Fruit fly (Drosophila melanogaster) whole organism, wandering third instar larva: ENCODE results near the gene Or33b.

Experiments used
- Abd-B ChIP-seq: fragments of >200 bp; optimal IDR thresholded peaks from 2 replicates; lab custom pipeline; 2017; ENCODE audit warnings: missing biosample characterization, missing genetic modification characterization
- Mio ChIP-seq: sonication (Bioruptor generic); optimal IDR thresholded peaks from 2 replicates; lab custom pipeline; 2016; ENCODE audit warnings: missing biosample characterization, missing genetic modification characterization
- OdsH ChIP-seq: fragments of 200-800 bp; sonication (Bioruptor generic); optimal IDR thresholded peaks from 2 replicates; lab custom pipeline; 2016; ENCODE audit warnings: missing biosample characterization, mild to moderate bottlenecking, missing genetic modification characterization
- Sp1 ChIP-seq: fragments of 200-800 bp; sonication (Bioruptor generic); optimal IDR thresholded peaks from 3 replicates; lab custom pipeline; 2019; ENCODE audit warnings: missing biosample characterization, mild to moderate bottlenecking, missing genetic modification characterization, moderate library complexity
- Vsx2 ChIP-seq: fragments of 200-300, 225-300 bp; sonication (Bioruptor generic); optimal IDR thresholded peaks from 2 replicates; lab custom pipeline; 2018; ENCODE audit warnings: missing biosample characterization, missing genetic modification characterization; ENCODE audit not compliant: partially characterized antibody
- br ChIP-seq: fragments of 200-800 bp; sonication (Bioruptor generic); optimal IDR thresholded peaks from 2 replicates; lab custom pipeline; 2016; ENCODE audit warnings: missing biosample characterization, missing genetic modification characterization
- brk ChIP-seq: fragments of 200-800 bp; sonication (Bioruptor generic); optimal IDR thresholded peaks from 2 replicates; lab custom pipeline; 2016; ENCODE audit warnings: missing biosample characterization, mild to moderate bottlenecking, missing genetic modification characterization
- foxo ChIP-seq, 2 experiments: fragments of 200-800 bp; sonication (Bioruptor generic); optimal IDR thresholded peaks; 2 replicates in 1 of 2; 3 replicates in 1 of 2; lab custom pipeline; 2016 to 2017; ENCODE audit warnings: missing biosample characterization in 2 of 2, missing genetic modification characterization in 2 of 2
- h ChIP-seq: fragments of 200-800 bp; sonication (Bioruptor generic); optimal IDR thresholded peaks from 3 replicates; lab custom pipeline; 2016; ENCODE audit warnings: missing biosample characterization, mild to moderate bottlenecking, missing genetic modification characterization
- jim ChIP-seq: fragments of 175-275, 200-325 bp; sonication (Bioruptor generic); optimal IDR thresholded peaks from 2 replicates; lab custom pipeline; 2016; ENCODE audit warnings: missing biosample characterization, mild to moderate bottlenecking, missing genetic modification characterization
- pan ChIP-seq: fragments of >200 bp; optimal IDR thresholded peaks from 2 replicates; lab custom pipeline; 2017
- psq ChIP-seq: fragments of 200-800 bp; sonication (Bioruptor generic); optimal IDR thresholded peaks from 3 replicates; lab custom pipeline; 2017; ENCODE audit warnings: missing biosample characterization, mild to moderate bottlenecking, missing genetic modification characterization, moderate library complexity
- sage ChIP-seq: fragments of 200-800 bp; sonication (Bioruptor generic); optimal IDR thresholded peaks from 2 replicates; lab custom pipeline; 2016; ENCODE audit warnings: missing biosample characterization, mild to moderate bottlenecking, missing genetic modification characterization

DNA sequence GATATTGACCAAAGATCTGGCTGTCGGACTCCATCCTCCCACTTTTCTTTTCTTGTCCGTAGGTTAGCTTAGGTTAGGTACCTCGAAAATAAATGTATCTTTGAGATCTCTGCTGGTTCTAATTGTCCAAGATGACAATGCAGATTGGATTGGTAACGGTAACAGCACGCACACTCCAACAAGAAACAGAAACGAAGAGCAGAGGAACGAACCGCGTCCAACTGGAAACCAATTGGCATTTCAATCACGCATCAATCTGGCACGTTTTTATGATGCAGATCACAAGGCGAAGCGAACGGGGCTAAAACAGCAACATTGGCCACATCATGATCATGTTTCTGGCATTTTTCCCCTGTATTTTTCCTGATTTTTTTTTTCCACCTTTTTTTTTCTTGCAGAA, 19.9 kb downstream of the Or33b start:
- no peak for TF ChIP-seq OdsH (GFP tag; lab: Kevin White, UChicago)
- no peak for TF ChIP-seq Vsx2 (GFP tag; lab: Kevin White, UChicago)
- no peak for TF ChIP-seq jim
- TF ChIP-seq foxo (GFP tag; optimal IDR thresholded peaks at IDR 0.05; lab: Kevin White, UChicago) = no peak
- TF ChIP-seq h (GFP tag; lab: Kevin White, UChicago) = no peak
- no peak for TF ChIP-seq sage (GFP tag; lab: Kevin White, UChicago)
- TF ChIP-seq Mio = no peak
- TF ChIP-seq Sp1 (GFP tag; lab: Kevin White, UChicago) = no peak
- TF ChIP-seq pan (lab: Kevin White, UChicago) = no peak
- no peak for TF ChIP-seq br
- TF ChIP-seq psq (GFP tag; lab: Kevin White, UChicago) = no peak
- no peak for TF ChIP-seq brk (GFP tag; lab: Kevin White, UChicago)
- no peak for TF ChIP-seq Abd-B (GFP tag; lab: Kevin White, UChicago)
